Worm (Caenorhabditis elegans) whole organism, L4 larva: ENCODE results near the gene srw-98.
"Not testable (repeated sequence)": the region's sequence is repeated elsewhere in the genome, so short reads cannot be mapped to it uniquely, and the experiment has no call there.

Source experiments
- D1046.2 ChIP-seq: fragments of 200-800 bp; sonication (Bioruptor generic); IDR thresholded peaks from 2 replicates; pipeline ENCODE4 v1.3.6; 2022; ENCODE audit warnings: missing genetic modification characterization, missing compliant biosample characterization
- F10B5.3 ChIP-seq: sonication (generic microtip); optimal IDR thresholded peaks from 2 replicates; lab custom pipeline; 2016; ENCODE audit warnings: mild to moderate bottlenecking, missing genetic modification characterization, missing compliant biosample characterization
- F26F4.8 ChIP-seq: fragments of 200-800 bp; sonication (Bioruptor generic); conservative IDR thresholded peaks from 2 replicates; pipeline ENCODE4 v1.3.6; 2022; ENCODE audit warnings: missing genetic modification characterization, missing compliant biosample characterization
- F49E8.2 ChIP-seq: sonication (generic microtip); optimal IDR thresholded peaks from 2 replicates; lab custom pipeline; 2016; ENCODE audit warnings: missing compliant biosample characterization, mild to moderate bottlenecking, missing genetic modification characterization, borderline replicate concordance
- T20F7.1 ChIP-seq: fragments of 200-800 bp; sonication (Bioruptor generic); optimal IDR thresholded peaks from 2 replicates; lab custom pipeline; 2018; ENCODE audit warnings: mild to moderate bottlenecking, missing genetic modification characterization, missing compliant biosample characterization
- Y105C5A.15 ChIP-seq: fragments of 200-800 bp; sonication (Bioruptor generic); IDR thresholded peaks from 2 replicates; pipeline ENCODE4 v1.3.6; 2022; ENCODE audit warnings: missing genetic modification characterization, missing compliant biosample characterization
- ceh-20 ChIP-seq: fragments of 200-800 bp; sonication (Bioruptor generic); IDR thresholded peaks from 2 replicates; pipeline ENCODE4 v1.3.6; 2022; ENCODE audit warnings: missing genetic modification reagents, missing genetic modification characterization, missing compliant biosample characterization
- ceh-44 ChIP-seq: fragments of 200-800 bp; sonication (Bioruptor generic); IDR thresholded peaks from 2 replicates; pipeline ENCODE4 v1.3.6; 2022; ENCODE audit warnings: missing genetic modification reagents, missing genetic modification characterization, missing compliant biosample characterization
- dmd-8 ChIP-seq: fragments of 200-800 bp; sonication (Bioruptor generic); IDR thresholded peaks from 2 replicates; pipeline ENCODE4 v1.3.6; 2022; ENCODE audit warnings: missing genetic modification characterization, missing compliant biosample characterization
- dpl-1 ChIP-seq: fragments of 150-350 bp; optimal IDR thresholded peaks from 2 replicates; lab custom pipeline; 2014; ENCODE audit warnings: missing biosample characterization, missing genetic modification reagents, missing genetic modification characterization
- egl-43 ChIP-seq: fragments of 200-800 bp; sonication (Bioruptor generic); IDR thresholded peaks from 2 replicates; pipeline ENCODE4 v1.3.6; 2022; ENCODE audit warnings: missing genetic modification reagents, missing genetic modification characterization, missing compliant biosample characterization
- fos-1 ChIP-seq: fragments of 150-350 bp; optimal IDR thresholded peaks from 2 replicates; lab custom pipeline; 2014; ENCODE audit warnings: missing biosample characterization, missing genetic modification characterization
- hlh-11 ChIP-seq: fragments of 200-800 bp; sonication (Bioruptor generic); optimal IDR thresholded peaks from 2 replicates; lab custom pipeline; 2018; ENCODE audit warnings: mild to moderate bottlenecking, missing genetic modification characterization, missing compliant biosample characterization
- lin-13 ChIP-seq: fragments of 150-350 bp; optimal IDR thresholded peaks from 2 replicates; lab custom pipeline; 2014; ENCODE audit warnings: missing biosample characterization, missing genetic modification reagents, missing genetic modification characterization
- lin-39 ChIP-seq: fragments of 150-350 bp; optimal IDR thresholded peaks from 2 replicates; lab custom pipeline; 2014; ENCODE audit warnings: missing biosample characterization, missing genetic modification reagents, missing genetic modification characterization
- lir-3 ChIP-seq: sonication (generic microtip); optimal IDR thresholded peaks from 2 replicates; lab custom pipeline; 2016; ENCODE audit warnings: mild to moderate bottlenecking, missing genetic modification characterization, missing compliant biosample characterization
- lsy-2 ChIP-seq, 2 experiments: fragments of 150-350 bp in 1 of 2; sonication (generic microtip) in 1 of 2; optimal IDR thresholded peaks; 2 replicates each; lab custom pipeline; 2014 to 2017; ENCODE audit warnings: missing biosample characterization in 2 of 2, missing genetic modification characterization in 2 of 2
- madf-5 ChIP-seq, 2 experiments: fragments of 200-800 bp; sonication (Bioruptor generic); IDR thresholded peaks; 2 replicates each; pipeline ENCODE4 v1.3.6; 2022; ENCODE audit warnings: missing compliant biosample characterization in 2 of 2, missing genetic modification characterization in 2 of 2
- mep-1 ChIP-seq: fragments of 150-350 bp; sonication (generic microtip); optimal IDR thresholded peaks from 3 replicates; lab custom pipeline; 2014; ENCODE audit warnings: missing biosample characterization, missing genetic modification characterization
- nhr-10 ChIP-seq: fragments of 150-350 bp; optimal IDR thresholded peaks from 2 replicates; lab custom pipeline; 2014; ENCODE audit warnings: missing biosample characterization, missing genetic modification characterization
- nhr-102 ChIP-seq: sonication (generic microtip); optimal IDR thresholded peaks from 2 replicates; lab custom pipeline; 2016; ENCODE audit warnings: mild to moderate bottlenecking, missing genetic modification characterization, moderate library complexity, missing compliant biosample characterization
- nhr-237 ChIP-seq: sonication (generic microtip); optimal IDR thresholded peaks from 2 replicates; lab custom pipeline; 2017; ENCODE audit warnings: missing biosample characterization, missing genetic modification characterization
- nhr-28 ChIP-seq: fragments of 150-350 bp; optimal IDR thresholded peaks from 2 replicates; lab custom pipeline; 2014; ENCODE audit warnings: missing biosample characterization, missing genetic modification characterization
- nhr-48 ChIP-seq: sonication (generic microtip); optimal IDR thresholded peaks from 2 replicates; lab custom pipeline; 2016; ENCODE audit warnings: mild to moderate bottlenecking, missing genetic modification characterization, missing compliant biosample characterization
- nhr-6 ChIP-seq: fragments of 150-350 bp; optimal IDR thresholded peaks from 2 replicates; lab custom pipeline; 2014; ENCODE audit warnings: missing biosample characterization, missing genetic modification characterization
- pqm-1 ChIP-seq: sonication (generic microtip); optimal IDR thresholded peaks from 2 replicates; lab custom pipeline; 2017; ENCODE audit warnings: missing biosample characterization, missing genetic modification characterization
- set-16 ChIP-seq: fragments of 200-800 bp; sonication (Bioruptor generic); IDR thresholded peaks from 2 replicates; pipeline ENCODE4 v1.3.6; 2022; ENCODE audit warnings: missing genetic modification reagents, missing genetic modification characterization, missing compliant biosample characterization
- skn-1 ChIP-seq: fragments of 150-350 bp; optimal IDR thresholded peaks from 2 replicates; lab custom pipeline; 2014; ENCODE audit warnings: missing biosample characterization, missing genetic modification characterization
- snpc-1.2 ChIP-seq: fragments of 200-800 bp; sonication (Bioruptor generic); IDR thresholded peaks from 2 replicates; pipeline ENCODE4 v1.3.6; 2022; ENCODE audit warnings: missing genetic modification reagents, missing genetic modification characterization, missing compliant biosample characterization
- snpc-4 ChIP-seq: fragments of 150-350 bp; optimal IDR thresholded peaks from 2 replicates; lab custom pipeline; 2014; ENCODE audit warnings: missing biosample characterization, missing genetic modification characterization
- unc-130 ChIP-seq: sonication (generic microtip); optimal IDR thresholded peaks from 2 replicates; lab custom pipeline; 2016; ENCODE audit warnings: missing genetic modification reagents, missing genetic modification characterization, missing compliant biosample characterization
- zfp-2 ChIP-seq: sonication (generic microtip); optimal IDR thresholded peaks from 2 replicates; lab custom pipeline; 2016; ENCODE audit warnings: mild to moderate bottlenecking, missing genetic modification characterization, missing compliant biosample characterization
- zip-11 ChIP-seq: fragments of 200-800 bp; sonication (Bioruptor generic); IDR thresholded peaks from 2 replicates; pipeline ENCODE4 v1.3.6; 2022; ENCODE audit warnings: missing genetic modification characterization, missing compliant biosample characterization
- zip-2 ChIP-seq: fragments of 150-350 bp; optimal IDR thresholded peaks from 2 replicates; lab custom pipeline; 2014; ENCODE audit warnings: missing biosample characterization, missing genetic modification characterization

srw-98 gene

DNA sequence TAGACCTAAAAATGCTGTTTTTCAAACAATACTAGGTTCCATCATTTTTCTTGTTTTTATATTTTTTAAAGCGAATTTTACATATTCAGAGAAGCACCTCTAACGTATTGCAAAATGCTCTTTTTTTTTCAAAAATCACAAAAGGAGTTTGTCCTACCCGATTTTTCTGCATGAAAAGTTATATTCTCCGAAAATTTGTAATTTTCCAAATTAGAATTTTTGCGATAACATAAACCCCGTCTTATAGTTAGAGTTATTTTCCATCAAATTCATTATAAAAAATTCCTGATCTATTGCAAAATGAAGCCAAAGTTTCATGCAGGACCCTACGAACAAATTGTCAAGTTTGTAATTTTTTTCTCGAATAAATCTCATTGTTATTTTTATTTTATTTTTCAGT lies 30.3 kb upstream of the srw-98 start, which contains the start of gene srw-99 (continued):
- TF ChIP-seq lir-3 (no peak), nhr-28 (tag; lab: Kevin White, UChicago) (no peak), zfp-2 (tag; lab: Kevin White, UChicago) (no peak), skn-1 (tag; lab: Kevin White, UChicago) (no peak)
- TF ChIP-seq, all 104 proteins: peak for 0

DNA sequence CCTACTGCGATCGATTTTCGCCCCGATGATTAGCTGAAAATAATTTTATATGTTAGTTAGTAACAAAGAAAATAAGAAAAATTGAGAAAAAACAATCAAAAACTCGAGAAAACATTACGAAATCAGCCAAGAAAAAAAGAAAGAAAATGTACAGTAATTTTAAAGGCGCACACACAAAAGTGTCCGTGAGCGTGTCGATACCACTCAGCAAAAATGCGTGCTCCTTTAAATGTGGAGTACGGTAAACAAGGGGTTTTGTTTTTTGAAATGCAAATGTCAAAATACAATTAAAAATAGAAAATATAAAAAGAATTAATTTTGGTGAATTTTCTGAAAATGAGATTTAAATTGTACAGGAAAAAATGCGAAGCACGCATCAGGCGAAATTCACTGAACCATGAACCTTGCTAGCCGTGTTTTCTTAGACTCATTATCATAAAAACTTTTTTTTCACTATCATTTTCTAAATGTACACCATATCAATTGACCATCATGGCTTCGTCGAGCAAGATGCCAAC lies 23.5 kb upstream of the srw-98 start, which contains the start of gene srw-90:
Gene srw-90 (plus strand): TSS at position 468 of the 518 bp plus-strand sequence.
- 0 out of 2 replicates have a peak, but pooled peaks have one; percentile 17 for TF ChIP-seq snpc-1.2 (GFP tag; lab: Robert Waterston, UW)
- no peak for TF ChIP-seq zip-11 (GFP tag; lab: Robert Waterston, UW)
- TF ChIP-seq ceh-20 (GFP tag; lab: Robert Waterston, UW) = no peak
- no peak for TF ChIP-seq nhr-237
- no peak for TF ChIP-seq nhr-6 (tag; lab: Kevin White, UChicago)
- no peak for TF ChIP-seq Y105C5A.15 (GFP tag; lab: Robert Waterston, UW)

DNA sequence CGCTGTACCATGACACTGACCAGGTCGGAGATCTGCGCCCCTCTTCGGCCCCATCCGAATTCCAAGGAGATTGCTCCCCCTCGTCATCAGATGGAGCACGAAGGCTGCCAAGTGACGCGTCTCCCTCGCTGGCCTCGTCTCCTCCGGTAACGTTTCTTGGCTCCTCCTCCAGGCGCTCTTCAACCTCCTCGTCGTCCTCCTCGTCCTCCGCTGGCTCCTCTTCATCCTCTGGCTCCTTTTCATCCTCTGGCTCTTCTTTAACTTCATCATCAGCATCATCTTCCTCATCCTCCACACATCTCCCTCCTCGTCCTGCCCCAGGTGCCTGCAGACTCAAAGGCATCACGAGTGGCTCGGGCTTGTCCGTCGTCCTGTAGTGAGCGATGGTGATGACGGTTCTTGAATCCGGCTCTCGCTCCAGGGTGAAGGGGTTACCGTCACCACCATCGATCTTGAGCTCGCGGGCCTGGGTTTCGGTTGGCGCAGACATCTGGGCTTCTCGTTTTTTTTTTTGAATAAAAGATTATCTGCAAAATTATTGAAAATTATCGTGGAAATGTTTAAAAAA lies 21.2 kb upstream of the srw-98 start:
- no peak for TF ChIP-seq hlh-11 (tag; lab: Kevin White, UChicago)
- TF ChIP-seq zip-2 (tag; lab: Kevin White, UChicago) = no peak
- TF ChIP-seq fos-1 (tag; lab: Kevin White, UChicago) = no peak
- TF ChIP-seq madf-5 (GFP tag; IDR thresholded peaks at IDR 0.05; lab: Robert Waterston, UW) = no peak
- no peak for TF ChIP-seq ceh-44 (GFP tag; lab: Robert Waterston, UW)
- no peak for TF ChIP-seq nhr-48 (tag; lab: Kevin White, UChicago)
- peak; percentile 43; the same call in 1 of the 2 replicates for TF ChIP-seq dmd-8 (GFP tag; lab: Robert Waterston, UW)
- peak; percentile 93 for TF ChIP-seq set-16 (GFP tag; lab: Robert Waterston, UW)
- no peak for TF ChIP-seq F10B5.3 (tag; lab: Kevin White, UChicago)

DNA sequence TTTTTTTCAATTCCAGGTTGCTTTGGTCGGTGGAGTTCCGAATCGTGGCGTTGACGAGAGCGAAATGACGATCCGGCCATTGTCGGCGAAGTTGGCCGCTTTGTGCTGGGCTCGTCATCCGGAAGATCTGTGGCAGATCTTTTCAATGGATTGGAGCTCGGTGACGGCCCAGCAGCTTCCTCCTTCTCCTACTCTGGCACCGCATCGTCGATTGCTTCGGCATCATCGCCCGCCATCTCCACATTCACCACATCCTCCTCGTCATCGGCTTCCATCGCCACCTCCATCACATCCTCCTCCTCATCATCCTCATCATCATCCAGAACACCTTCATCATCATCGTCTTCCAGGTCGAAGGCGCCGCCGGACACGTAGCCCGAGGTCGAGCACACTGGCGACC lies 20.3 kb upstream of the srw-98 start:
- no peak for TF ChIP-seq dpl-1 (GFP tag; lab: Kevin White, UChicago)
- peak; percentile 88 for TF ChIP-seq set-16 (GFP tag; lab: Robert Waterston, UW)

DNA sequence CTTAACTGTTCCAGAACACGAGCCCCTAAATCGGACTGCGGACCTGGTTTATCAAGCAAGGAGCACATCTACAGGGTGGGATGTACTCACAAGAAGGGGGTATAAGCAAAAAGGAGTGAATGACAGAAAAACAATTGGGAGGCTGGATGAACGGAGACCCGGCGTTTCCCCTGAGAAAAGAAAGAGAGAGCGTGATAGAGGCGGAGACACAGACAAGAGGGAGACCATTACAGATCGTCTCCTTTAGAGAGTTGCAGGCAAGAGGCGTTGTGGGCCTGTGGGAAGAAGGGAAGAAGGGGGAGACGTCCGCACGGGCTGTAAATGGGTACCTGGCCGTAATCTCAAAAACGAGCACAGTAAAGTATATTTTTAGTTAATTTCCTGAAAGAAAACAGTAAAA lies 15.7 kb upstream of the srw-98 start, which contains the start of gene Y46H3C.7:
Gene Y46H3C.7 (minus strand): TSS at position 147 of the 400 bp plus-strand sequence.
- TF ChIP-seq egl-43 = 0 out of 2 replicates have a peak, but pooled peaks have one; percentile 41

DNA sequence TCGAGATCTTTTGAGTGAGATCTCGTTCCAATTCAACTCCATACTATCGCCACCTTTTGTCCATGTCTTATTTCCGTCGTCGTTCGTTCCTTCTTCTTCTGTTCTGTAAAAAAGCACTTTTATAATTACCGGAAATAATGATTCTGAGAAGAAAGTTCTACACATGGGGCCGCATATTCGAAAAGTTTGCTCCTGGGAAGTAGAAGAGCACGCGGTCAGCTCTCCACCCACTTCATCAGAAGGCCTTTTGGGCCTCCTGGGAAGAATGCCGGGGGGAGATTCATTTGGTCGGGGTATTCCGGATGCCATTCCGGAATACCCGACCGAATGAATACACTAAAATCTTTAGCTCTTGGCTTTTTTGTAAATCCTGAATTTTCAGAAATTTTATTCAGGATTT lies 14.4 kb upstream of the srw-98 start, which contains the start of gene Y46H3C.5:
Gene Y46H3C.5 (minus strand): TSS at position 2 of the 400 bp plus-strand sequence.
- not testable (repeated sequence) for TF ChIP-seq pqm-1 (tag; lab: Kevin White, UChicago); ceh-20 (GFP tag; lab: Robert Waterston, UW); nhr-10

DNA sequence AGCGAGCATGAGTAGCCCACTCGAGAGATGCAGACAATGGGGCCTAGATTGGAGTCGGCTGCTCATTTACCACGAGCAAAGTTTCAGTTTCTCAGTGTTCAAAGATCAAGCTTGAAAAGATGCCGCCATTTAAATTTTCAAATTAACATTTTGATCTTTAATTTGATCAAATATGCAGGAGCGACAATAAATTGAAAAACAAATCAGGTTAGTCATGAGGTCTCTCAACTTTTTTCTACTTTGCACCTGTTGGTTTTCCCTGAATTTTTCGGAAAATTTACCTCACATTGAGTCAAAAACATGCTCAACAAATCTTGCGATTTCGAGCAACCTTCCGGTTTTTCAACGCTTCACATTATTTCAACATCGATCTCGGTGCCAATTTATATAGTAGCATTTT lies 7.2 kb upstream of the srw-98 start, which contains the start of gene srh-5:
Gene srh-5 (plus strand): TSS at position 301 of the 400 bp plus-strand sequence.
- TF ChIP-seq unc-130 (GFP tag; lab: Kevin White, UChicago) = no peak
- no peak for TF ChIP-seq F26F4.8 (GFP tag; lab: Robert Waterston, UW)
- no peak for TF ChIP-seq mep-1 (tag; lab: Kevin White, UChicago)
- TF ChIP-seq lsy-2 (tag; optimal IDR thresholded peaks at IDR 0.05; lab: Kevin White, UChicago) = no peak
- TF ChIP-seq T20F7.1 (GFP tag; lab: Kevin White, UChicago) = no peak
- no peak for TF ChIP-seq D1046.2
- TF ChIP-seq lin-39 (tag; lab: Kevin White, UChicago) = no peak
- TF ChIP-seq nhr-237 = no peak
- no peak for TF ChIP-seq nhr-102
- no peak for TF ChIP-seq snpc-4 (tag; lab: Kevin White, UChicago)
- no peak for TF ChIP-seq F49E8.2 (tag; lab: Kevin White, UChicago)
- TF ChIP-seq lin-13 (GFP tag; lab: Kevin White, UChicago) = no peak
